Fruit fly (Drosophila melanogaster): ENCODE data around the gene Arr2.

DNA sequence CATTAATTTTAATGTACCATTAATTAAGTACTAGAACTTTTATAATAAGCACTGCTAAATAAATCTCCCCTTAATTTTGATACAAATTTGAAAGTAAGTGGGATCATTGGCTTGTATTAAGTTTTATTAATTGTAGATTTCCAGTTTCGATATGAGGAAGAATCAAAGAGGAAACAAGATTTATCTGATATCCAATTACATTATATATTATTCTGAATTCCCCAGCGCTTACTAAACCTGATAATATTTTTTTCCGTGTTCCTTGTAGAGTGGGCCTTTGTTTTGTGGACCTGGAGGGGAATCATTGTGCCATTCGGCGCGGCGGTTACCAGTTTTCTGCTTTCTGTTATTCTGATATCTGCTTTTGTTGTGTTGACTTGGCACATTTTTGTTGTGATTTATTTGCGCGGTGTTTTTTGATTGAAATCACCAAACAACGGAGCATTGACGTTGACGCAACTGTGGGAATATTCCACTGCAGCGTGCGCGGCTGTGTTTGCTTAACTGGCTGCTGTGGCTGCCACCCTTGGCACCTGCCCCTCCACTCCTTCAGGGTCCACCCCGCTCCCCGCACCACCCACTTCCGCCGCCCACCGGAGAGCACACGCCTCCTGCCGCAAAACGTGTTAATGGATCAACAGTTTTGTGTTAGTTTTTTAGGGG lies 35.8 kb upstream of the Arr2 start:
- TF ChIP-seq ERR (GFP tag; optimal IDR thresholded peaks at IDR 0.05) (no peak), gce (GFP tag; IDR thresholded peaks at IDR 0.05) (no peak)

All from whole organism, embryonic.